Worm (Caenorhabditis elegans) whole organism, L2 larva: Measurements from ENCODE around the gene C01B10.44.

Experiments used
- C34F6.9 ChIP-seq: fragments of 150-350 bp; optimal IDR thresholded peaks from 2 replicates; lab custom pipeline; 2014; ENCODE audit warnings: missing biosample characterization, missing genetic modification characterization
- F13H6.1 ChIP-seq: sonication (generic microtip); optimal IDR thresholded peaks from 2 replicates; lab custom pipeline; 2016; ENCODE audit warnings: missing genetic modification characterization, missing compliant biosample characterization
- R02D3.7 ChIP-seq: fragments of 150-350 bp; optimal IDR thresholded peaks from 2 replicates; lab custom pipeline; 2014; ENCODE audit warnings: missing biosample characterization, missing genetic modification characterization
- Y55F3AM.14 ChIP-seq: fragments of 200-800 bp; sonication (Bioruptor generic); optimal IDR thresholded peaks from 2 replicates; lab custom pipeline; 2018; ENCODE audit warnings: mild to moderate bottlenecking, missing genetic modification characterization, missing compliant biosample characterization
- ZK546.5 ChIP-seq: sonication (generic microtip); optimal IDR thresholded peaks from 2 replicates; lab custom pipeline; 2017; ENCODE audit warnings: missing biosample characterization, missing genetic modification characterization
- alr-1 ChIP-seq: fragments of 150-350 bp; optimal IDR thresholded peaks from 2 replicates; lab custom pipeline; 2014; ENCODE audit warnings: missing biosample characterization, missing genetic modification characterization
- aly-2 ChIP-seq: fragments of 150-350 bp; optimal IDR thresholded peaks from 2 replicates; lab custom pipeline; 2014; ENCODE audit warnings: missing biosample characterization, missing genetic modification characterization
- ama-1 ChIP-seq: fragments of 150-350 bp; optimal IDR thresholded peaks from 2 replicates; lab custom pipeline; 2018; ENCODE audit warnings: inconsistent platforms
- blmp-1 ChIP-seq: sonication (generic microtip); optimal IDR thresholded peaks from 2 replicates; lab custom pipeline; 2017; ENCODE audit warnings: missing genetic modification characterization, mild to moderate bottlenecking, missing compliant biosample characterization, antibody characterized with exemption, moderate library complexity; ENCODE audit not compliant: insufficient read depth
- ceh-16 ChIP-seq: fragments of 150-350 bp; optimal IDR thresholded peaks from 2 replicates; lab custom pipeline; 2014; ENCODE audit warnings: missing biosample characterization, missing genetic modification characterization
- crh-2 ChIP-seq: sonication (generic microtip); optimal IDR thresholded peaks from 2 replicates; lab custom pipeline; 2017; ENCODE audit warnings: missing biosample characterization, missing genetic modification characterization
- egl-27 ChIP-seq: sonication (generic microtip); optimal IDR thresholded peaks from 3 replicates; lab custom pipeline; 2017; ENCODE audit warnings: missing biosample characterization, missing genetic modification reagents, missing genetic modification characterization
- elt-3 ChIP-seq: sonication (generic microtip); optimal IDR thresholded peaks from 2 replicates; lab custom pipeline; 2017; ENCODE audit warnings: missing biosample characterization, missing genetic modification characterization
- fos-1 ChIP-seq: fragments of 150-350 bp; optimal IDR thresholded peaks from 2 replicates; lab custom pipeline; 2014; ENCODE audit warnings: missing biosample characterization, missing genetic modification characterization
- gmeb-1 ChIP-seq: fragments of 150-350 bp; optimal IDR thresholded peaks from 2 replicates; lab custom pipeline; 2014; ENCODE audit warnings: missing biosample characterization, missing genetic modification characterization
- lin-11 ChIP-seq: fragments of 150-350 bp; sonication (generic microtip); optimal IDR thresholded peaks from 2 replicates; lab custom pipeline; 2014; ENCODE audit warnings: missing biosample characterization, missing genetic modification characterization, inconsistent platforms, mixed read lengths
- lin-13 ChIP-seq: fragments of 150-350 bp; optimal IDR thresholded peaks from 2 replicates; lab custom pipeline; 2014; ENCODE audit warnings: missing biosample characterization, missing genetic modification reagents, missing genetic modification characterization
- lin-39 ChIP-seq: fragments of 150-350 bp; optimal IDR thresholded peaks from 2 replicates; lab custom pipeline; 2014; ENCODE audit warnings: missing biosample characterization, missing genetic modification reagents, missing genetic modification characterization
- lsy-2 ChIP-seq, 2 experiments: fragments of 150-350 bp in 1 of 2; sonication (generic microtip) in 1 of 2; optimal IDR thresholded peaks; 2 replicates each; lab custom pipeline; 2014 to 2017; ENCODE audit warnings: missing biosample characterization in 2 of 2, missing genetic modification characterization in 2 of 2
- mab-5 ChIP-seq: fragments of 150-350 bp; optimal IDR thresholded peaks from 2 replicates; lab custom pipeline; 2014; ENCODE audit warnings: missing biosample characterization, missing genetic modification characterization
- nhr-10 ChIP-seq: sonication (generic microtip); optimal IDR thresholded peaks from 2 replicates; lab custom pipeline; 2017; ENCODE audit warnings: missing biosample characterization, missing genetic modification characterization
- nhr-11 ChIP-seq: fragments of 150-350 bp; optimal IDR thresholded peaks from 2 replicates; lab custom pipeline; 2014; ENCODE audit warnings: missing biosample characterization, missing genetic modification characterization
- nhr-12 ChIP-seq: fragments of 150-350 bp; optimal IDR thresholded peaks from 2 replicates; lab custom pipeline; 2014; ENCODE audit warnings: missing biosample characterization, missing genetic modification characterization
- nhr-129 ChIP-seq: fragments of 150-350 bp; optimal IDR thresholded peaks from 2 replicates; lab custom pipeline; 2014; ENCODE audit warnings: missing biosample characterization, missing genetic modification characterization
- nhr-21 ChIP-seq: fragments of 150-350 bp; optimal IDR thresholded peaks from 2 replicates; lab custom pipeline; 2014; ENCODE audit warnings: missing biosample characterization, missing genetic modification characterization
- nhr-23 ChIP-seq: fragments of 150-350 bp; optimal IDR thresholded peaks from 2 replicates; lab custom pipeline; 2014; ENCODE audit warnings: missing biosample characterization, missing genetic modification reagents, missing genetic modification characterization
- nhr-237 ChIP-seq: fragments of 150-350 bp; optimal IDR thresholded peaks from 2 replicates; lab custom pipeline; 2014; ENCODE audit warnings: missing biosample characterization, missing genetic modification characterization
- nhr-6 ChIP-seq: fragments of 150-350 bp; optimal IDR thresholded peaks from 2 replicates; lab custom pipeline; 2014; ENCODE audit warnings: missing biosample characterization, missing genetic modification characterization
- nhr-77 ChIP-seq: fragments of 150-350 bp; optimal IDR thresholded peaks from 2 replicates; lab custom pipeline; 2014; ENCODE audit warnings: missing biosample characterization, missing genetic modification characterization
- peb-1 ChIP-seq: fragments of 150-350 bp; optimal IDR thresholded peaks from 2 replicates; lab custom pipeline; 2014; ENCODE audit warnings: missing biosample characterization, missing genetic modification characterization
- sem-4 ChIP-seq: fragments of 150-350 bp; optimal IDR thresholded peaks from 2 replicates; lab custom pipeline; 2014; ENCODE audit warnings: missing biosample characterization, missing genetic modification reagents, missing genetic modification characterization
- skn-1 ChIP-seq: sonication (generic microtip); optimal IDR thresholded peaks from 2 replicates; lab custom pipeline; 2017; ENCODE audit warnings: missing biosample characterization, missing genetic modification characterization
- sma-3 ChIP-seq: sonication (generic microtip); optimal IDR thresholded peaks from 2 replicates; lab custom pipeline; 2016; ENCODE audit warnings: missing genetic modification reagents, missing genetic modification characterization, missing compliant biosample characterization
- sma-9 ChIP-seq, 2 experiments: fragments of 150-350 bp in 1 of 2; sonication (generic microtip) in 1 of 2; optimal IDR thresholded peaks; 2 replicates each; lab custom pipeline; 2014 to 2016; ENCODE audit warnings: missing genetic modification characterization in 2 of 2, mild to moderate bottlenecking in 1 of 2, missing biosample characterization in 1 of 2, missing compliant biosample characterization in 1 of 2, missing genetic modification reagents in 1 of 2, moderate library complexity in 1 of 2
- snpc-4 ChIP-seq: fragments of 150-350 bp; optimal IDR thresholded peaks from 2 replicates; lab custom pipeline; 2014; ENCODE audit warnings: missing biosample characterization, missing genetic modification characterization
- unc-39 ChIP-seq: fragments of 150-350 bp; optimal IDR thresholded peaks from 2 replicates; lab custom pipeline; 2014; ENCODE audit warnings: missing biosample characterization, missing genetic modification characterization
- unc-55 ChIP-seq: fragments of 150-350 bp; sonication (generic microtip); optimal IDR thresholded peaks from 3 replicates; lab custom pipeline; 2014; ENCODE audit warnings: missing biosample characterization, missing genetic modification reagents, missing genetic modification characterization
- unc-62 ChIP-seq: fragments of 150-350 bp; optimal IDR thresholded peaks from 2 replicates; lab custom pipeline; 2014; ENCODE audit warnings: missing biosample characterization, missing genetic modification reagents, missing genetic modification characterization
- ztf-1 ChIP-seq: fragments of 200-800 bp; sonication (Bioruptor generic); conservative IDR thresholded peaks from 2 replicates; pipeline ENCODE4 v1.3.6; 2022; ENCODE audit warnings: missing genetic modification characterization, missing compliant biosample characterization
- ztf-11 ChIP-seq: sonication (generic microtip); optimal IDR thresholded peaks from 2 replicates; lab custom pipeline; 2017; ENCODE audit warnings: missing biosample characterization, missing genetic modification characterization
- ztf-4 ChIP-seq: fragments of 150-350 bp; optimal IDR thresholded peaks from 2 replicates; lab custom pipeline; 2014; ENCODE audit warnings: missing biosample characterization, missing genetic modification characterization

C01B10.44 gene

ce11 chrIV:6627798-6628197, 4.3 kb downstream of the C01B10.44 start, which contains the start of gene cest-5.2:
cest-5.2 (minus strand) TSS chrIV:6627925.
- TF ChIP-seq fos-1 (tag; lab: Kevin White, UChicago) (peak; percentile 25), lin-13 (no peak)

DNA sequence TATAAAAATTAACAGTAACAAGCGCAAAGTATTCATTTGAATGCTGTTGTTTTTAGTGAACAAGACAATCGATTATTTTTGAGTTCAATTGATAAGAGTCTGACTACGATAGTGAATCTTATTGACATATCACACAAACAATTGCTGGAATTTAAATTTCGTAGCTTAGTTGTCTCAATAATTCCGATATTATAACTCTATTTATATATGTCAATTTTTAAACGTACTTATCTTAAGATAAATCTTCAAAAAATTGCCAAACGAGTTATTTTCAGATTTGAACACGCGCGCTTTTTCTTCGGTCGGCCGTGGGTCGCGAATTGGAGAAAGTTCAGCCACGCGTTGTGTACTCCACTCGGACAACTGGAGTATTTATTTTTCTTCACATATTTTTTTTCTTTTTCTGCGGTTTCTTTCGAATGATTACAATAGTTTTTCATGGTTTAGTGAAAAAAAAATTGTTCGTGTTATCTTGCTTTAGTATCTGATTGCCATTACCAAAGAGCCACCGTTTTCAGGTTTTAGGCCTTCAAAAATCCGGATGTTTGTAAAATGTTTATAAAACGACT, 8.3 kb downstream of the C01B10.44 start, which contains the start of the genes cest-5.1 and C01B10.9:
TSS of gene cest-5.1 (minus strand) at position 51 of the 569 bp plus-strand sequence.
TSS of gene C01B10.9 (plus strand) at position 519 of the 569 bp plus-strand sequence.
- no peak for TF ChIP-seq peb-1 (tag; lab: Kevin White, UChicago)
- TF ChIP-seq blmp-1, result no peak
- TF ChIP-seq F13H6.1 (tag; lab: Kevin White, UChicago), result peak; percentile 74
- TF ChIP-seq egl-27 (tag; lab: Kevin White, UChicago), result no peak
- no peak for TF ChIP-seq nhr-6 (tag; lab: Kevin White, UChicago)
- no peak for TF ChIP-seq nhr-11 (tag; lab: Kevin White, UChicago)
- TF ChIP-seq nhr-129 (tag; lab: Kevin White, UChicago), result no peak
- TF ChIP-seq nhr-23 (tag; lab: Kevin White, UChicago), result no peak
- no peak for TF ChIP-seq elt-3
- TF ChIP-seq snpc-4 (tag; lab: Kevin White, UChicago), result no peak
- no peak for TF ChIP-seq nhr-10 (tag; lab: Kevin White, UChicago)
- TF ChIP-seq ama-1, result no peak
- TF ChIP-seq nhr-12 (tag; lab: Kevin White, UChicago), result no peak
- TF ChIP-seq R02D3.7 (tag; lab: Kevin White, UChicago), result peak; percentile 11
- TF ChIP-seq aly-2, result no peak
- TF ChIP-seq alr-1 (tag; lab: Kevin White, UChicago), result no peak
- TF ChIP-seq ztf-4 (tag; lab: Kevin White, UChicago), result no peak
- TF ChIP-seq sem-4 (tag; lab: Kevin White, UChicago), result no peak
- peak; percentile 80 for TF ChIP-seq sma-3 (GFP tag; lab: Kevin White, UChicago)
- TF ChIP-seq crh-2 (tag; lab: Kevin White, UChicago), result peak; percentile 61
- peak; percentile 82 for TF ChIP-seq sma-9 (GFP tag; optimal IDR thresholded peaks at IDR 0.05; lab: Kevin White, UChicago)
- no peak for TF ChIP-seq sma-9 (tag; optimal IDR thresholded peaks at IDR 0.05; lab: Kevin White, UChicago)
- TF ChIP-seq ztf-1 (GFP tag; lab: Robert Waterston, UW), result no peak
- TF ChIP-seq unc-55 (GFP tag; lab: Kevin White, UChicago), result peak; percentile 85
- TF ChIP-seq gmeb-1 (tag; lab: Kevin White, UChicago), result peak; percentile 94
- peak; percentile 27 for TF ChIP-seq mab-5 (tag; lab: Kevin White, UChicago)
- no peak for TF ChIP-seq unc-39 (tag; lab: Kevin White, UChicago)
- peak; percentile 33 for TF ChIP-seq lin-11 (tag; lab: Kevin White, UChicago)
- peak; percentile 32 for TF ChIP-seq nhr-21
- TF ChIP-seq lin-13, result peak; percentile 69
- TF ChIP-seq unc-62 (GFP tag; lab: Kevin White, UChicago), result no peak
- TF ChIP-seq nhr-77 (tag; lab: Kevin White, UChicago), result no peak
- TF ChIP-seq lsy-2 (tag; optimal IDR thresholded peaks at IDR 0.05; lab: Kevin White, UChicago), result peak; percentile 59 to 81
- TF ChIP-seq C34F6.9 (tag; lab: Kevin White, UChicago), result peak; percentile 63
- TF ChIP-seq lin-39 (tag; lab: Kevin White, UChicago), result no peak
- TF ChIP-seq nhr-237 (tag; lab: Kevin White, UChicago), result no peak
- no peak for TF ChIP-seq Y55F3AM.14
- TF ChIP-seq skn-1 (tag; lab: Kevin White, UChicago), result no peak
- TF ChIP-seq ZK546.5 (tag; lab: Kevin White, UChicago), result no peak
- TF ChIP-seq fos-1 (tag; lab: Kevin White, UChicago), result peak; percentile 6
- TF ChIP-seq, all 48 proteins: peak for 14

ce11 chrIV:6634789-6635188, 11.3 kb downstream of the C01B10.44 start, which contains the start of gene metl-13:
metl-13 (plus strand) TSS chrIV:6635089.
- TF ChIP-seq ceh-16 (no peak), nhr-11 (tag; lab: Kevin White, UChicago) (no peak), ztf-11 (tag; lab: Kevin White, UChicago) (no peak), ZK546.5 (tag; lab: Kevin White, UChicago) (no peak), nhr-6 (tag; lab: Kevin White, UChicago) (no peak), ztf-1 (GFP tag; lab: Robert Waterston, UW) (no peak)
